Worm (Caenorhabditis elegans) whole organism, L4 larva: ENCODE data around the gene F07F6.4.
A peak's percentile ranks its signal among the peaks of the same experiment; 100 is the strongest.

Source experiments
- Y105C5A.15 ChIP-seq: fragments of 200-800 bp; sonication (Bioruptor generic); IDR thresholded peaks from 2 replicates; pipeline ENCODE4 v1.3.6; 2022; ENCODE audit warnings: missing genetic modification characterization, missing compliant biosample characterization
- aha-1 ChIP-seq: fragments of 150-350 bp; peaks from one replicate; lab custom pipeline; 2014; ENCODE audit warnings: missing biosample characterization, missing genetic modification characterization
- ceh-28 ChIP-seq: fragments of 150-350 bp; optimal IDR thresholded peaks from 2 replicates; lab custom pipeline; 2014; ENCODE audit warnings: missing biosample characterization, missing genetic modification reagents, missing genetic modification characterization
- ceh-62 ChIP-seq: sonication (generic microtip); optimal IDR thresholded peaks from 2 replicates; lab custom pipeline; 2017; ENCODE audit warnings: missing biosample characterization, missing genetic modification characterization
- ceh-82 ChIP-seq: sonication (generic microtip); optimal IDR thresholded peaks from 2 replicates; lab custom pipeline; 2017; ENCODE audit warnings: missing biosample characterization, missing genetic modification characterization
- cey-2 ChIP-seq: sonication (generic microtip); optimal IDR thresholded peaks from 3 replicates; lab custom pipeline; 2017; ENCODE audit warnings: missing genetic modification characterization, mild to moderate bottlenecking, missing compliant biosample characterization, antibody characterized with exemption, borderline replicate concordance; ENCODE audit not compliant: insufficient read depth
- daf-16 ChIP-seq, 3 experiments: sonication (generic microtip); optimal IDR thresholded peaks; 2 replicates each; lab custom pipeline; 2016 to 2017; ENCODE audit warnings: missing genetic modification characterization in 3 of 3, missing genetic modification reagents in 3 of 3, mild to moderate bottlenecking in 2 of 3, missing compliant biosample characterization in 2 of 3, missing biosample characterization in 1 of 3, moderate library complexity in 1 of 3
- dmd-6 ChIP-seq: fragments of 200-800 bp; sonication (Bioruptor generic); IDR thresholded peaks from 2 replicates; pipeline ENCODE4 v1.3.6; 2022; ENCODE audit warnings: missing genetic modification reagents, missing genetic modification characterization, missing compliant biosample characterization
- dpl-1 ChIP-seq: fragments of 150-350 bp; optimal IDR thresholded peaks from 2 replicates; lab custom pipeline; 2014; ENCODE audit warnings: missing biosample characterization, missing genetic modification reagents, missing genetic modification characterization
- dve-1 ChIP-seq: sonication (generic microtip); optimal IDR thresholded peaks from 2 replicates; lab custom pipeline; 2017; ENCODE audit warnings: antibody characterized with exemption, mild to moderate bottlenecking, missing genetic modification characterization, missing compliant biosample characterization; ENCODE audit not compliant: insufficient read depth
- fkh-10 ChIP-seq: fragments of 150-350 bp; optimal IDR thresholded peaks from 2 replicates; lab custom pipeline; 2014; ENCODE audit warnings: missing biosample characterization, missing genetic modification reagents, missing genetic modification characterization
- fos-1 ChIP-seq: fragments of 150-350 bp; optimal IDR thresholded peaks from 2 replicates; lab custom pipeline; 2014; ENCODE audit warnings: missing biosample characterization, missing genetic modification characterization
- hlh-11 ChIP-seq: fragments of 200-800 bp; sonication (Bioruptor generic); optimal IDR thresholded peaks from 2 replicates; lab custom pipeline; 2018; ENCODE audit warnings: mild to moderate bottlenecking, missing genetic modification characterization, missing compliant biosample characterization
- hlh-30 ChIP-seq: sonication (generic microtip); optimal IDR thresholded peaks from 2 replicates; lab custom pipeline; 2017; ENCODE audit warnings: antibody characterized with exemption, mild to moderate bottlenecking, missing genetic modification characterization, missing compliant biosample characterization; ENCODE audit not compliant: insufficient read depth
- hmg-1.1 ChIP-seq: fragments of 200-800 bp; sonication (Bioruptor generic); IDR thresholded peaks from 2 replicates; pipeline ENCODE4 v1.3.6; 2022; ENCODE audit warnings: missing genetic modification reagents, missing genetic modification characterization, missing compliant biosample characterization
- lin-1 ChIP-seq: fragments of 200-800 bp; sonication (Bioruptor generic); IDR thresholded peaks from 2 replicates; pipeline ENCODE4 v1.3.6; 2022; ENCODE audit warnings: missing genetic modification reagents, missing genetic modification characterization, missing compliant biosample characterization
- lin-15B ChIP-seq: fragments of 150-350 bp; sonication (generic microtip); optimal IDR thresholded peaks from 3 replicates; lab custom pipeline; 2014; ENCODE audit warnings: missing biosample characterization, missing genetic modification characterization
- lin-38 ChIP-seq: fragments of 200-800 bp; sonication (Bioruptor generic); IDR thresholded peaks from 2 replicates; pipeline ENCODE4 v1.3.6; 2022; ENCODE audit warnings: missing genetic modification reagents, missing genetic modification characterization, missing compliant biosample characterization
- madf-5 ChIP-seq, 2 experiments: fragments of 200-800 bp; sonication (Bioruptor generic); IDR thresholded peaks; 2 replicates each; pipeline ENCODE4 v1.3.6; 2022; ENCODE audit warnings: missing compliant biosample characterization in 2 of 2, missing genetic modification characterization in 2 of 2
- mdt-29 ChIP-seq: fragments of 200-800 bp; sonication (Bioruptor generic); IDR thresholded peaks from 2 replicates; pipeline ENCODE4 v1.3.6; 2022; ENCODE audit warnings: missing genetic modification reagents, missing genetic modification characterization, missing compliant biosample characterization
- mep-1 ChIP-seq: fragments of 150-350 bp; sonication (generic microtip); optimal IDR thresholded peaks from 3 replicates; lab custom pipeline; 2014; ENCODE audit warnings: missing biosample characterization, missing genetic modification characterization
- mes-2 ChIP-seq: sonication (generic microtip); optimal IDR thresholded peaks from 2 replicates; lab custom pipeline; 2016; ENCODE audit warnings: missing genotype, mild to moderate bottlenecking, missing genetic modification characterization, missing compliant biosample characterization; ENCODE audit not compliant: poor library complexity, severe bottlenecking
- nhr-28 ChIP-seq: fragments of 150-350 bp; optimal IDR thresholded peaks from 2 replicates; lab custom pipeline; 2014; ENCODE audit warnings: missing biosample characterization, missing genetic modification characterization
- nhr-76 ChIP-seq: fragments of 150-350 bp; optimal IDR thresholded peaks from 2 replicates; lab custom pipeline; 2014; ENCODE audit warnings: missing biosample characterization, missing genetic modification characterization
- pha-4 ChIP-seq, 2 experiments: fragments of 150-350 bp in 1 of 2; fragments of 200-800 bp in 1 of 2; sonication (Bioruptor generic) in 1 of 2; IDR thresholded peaks in 1 of 2; optimal IDR thresholded peaks in 1 of 2; 2 replicates each; pipeline versions ENCODE4 v1.3.6 to Lab custom; 2014 to 2022; ENCODE audit warnings: missing genetic modification characterization in 2 of 2, missing genetic modification reagents in 2 of 2, missing biosample characterization in 1 of 2, missing compliant biosample characterization in 1 of 2
- pqm-1 ChIP-seq: sonication (generic microtip); optimal IDR thresholded peaks from 2 replicates; lab custom pipeline; 2017; ENCODE audit warnings: missing biosample characterization, missing genetic modification characterization
- rbr-2 ChIP-seq: sonication (generic microtip); optimal IDR thresholded peaks from 2 replicates; lab custom pipeline; 2016; ENCODE audit warnings: missing genotype, missing genetic modification characterization, missing compliant biosample characterization
- snpc-1.2 ChIP-seq: fragments of 200-800 bp; sonication (Bioruptor generic); IDR thresholded peaks from 2 replicates; pipeline ENCODE4 v1.3.6; 2022; ENCODE audit warnings: missing genetic modification reagents, missing genetic modification characterization, missing compliant biosample characterization
- spr-3 ChIP-seq: fragments of 200-800 bp; sonication (Bioruptor generic); optimal IDR thresholded peaks from 2 replicates; lab custom pipeline; 2018; ENCODE audit warnings: mild to moderate bottlenecking, missing genetic modification characterization, missing compliant biosample characterization
- tra-1 ChIP-seq: fragments of 200-800 bp; sonication (Bioruptor generic); IDR thresholded peaks from 2 replicates; pipeline ENCODE4 v1.3.6; 2022; ENCODE audit warnings: missing genetic modification reagents, missing genetic modification characterization, missing compliant biosample characterization
- zip-2 ChIP-seq: fragments of 150-350 bp; optimal IDR thresholded peaks from 2 replicates; lab custom pipeline; 2014; ENCODE audit warnings: missing biosample characterization, missing genetic modification characterization
- ztf-7 ChIP-seq: fragments of 150-350 bp; optimal IDR thresholded peaks from 2 replicates; lab custom pipeline; 2014; ENCODE audit warnings: missing biosample characterization, missing genetic modification characterization

F07F6.4 gene

DNA sequence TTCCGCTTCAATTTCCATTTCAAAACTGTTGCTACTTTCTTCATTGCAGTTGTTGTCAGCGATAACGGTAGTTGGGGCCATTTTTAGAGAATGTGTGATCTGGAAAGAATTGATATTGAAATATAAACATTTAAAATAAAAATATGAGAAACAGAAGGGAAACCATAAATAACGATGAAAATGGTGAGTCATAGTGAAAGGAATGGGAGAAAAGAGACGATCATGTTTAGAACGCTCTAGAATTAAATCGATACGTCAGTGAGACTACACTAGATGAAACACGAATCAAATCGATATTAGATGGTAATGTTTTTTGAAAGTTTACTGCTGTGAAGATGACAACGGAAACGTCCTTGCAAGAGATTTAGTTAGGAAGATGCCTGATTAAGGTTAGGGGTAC, 20.4 kb downstream of the F07F6.4 start, which contains the start of the genes EEED8.12 and EEED8.4:
Gene EEED8.12, minus strand, starts transcription at position 101 of the 400 bp plus-strand sequence.
Gene EEED8.4, plus strand, starts transcription at position 396 of the 400 bp plus-strand sequence.
- TF ChIP-seq lin-15B (tag; lab: Kevin White, UChicago) (no peak), mdt-29 (no peak), Y105C5A.15 (no peak), mes-2 (tag; lab: Kevin White, UChicago) (no peak), cey-2 (tag; lab: Kevin White, UChicago) (no peak), ceh-82 (no peak), dmd-6 (GFP tag; lab: Robert Waterston, UW) (no peak), pha-4 (GFP tag; IDR thresholded peaks at IDR 0.05; lab: Robert Waterston, UW) (no peak), pha-4 (tag; optimal IDR thresholded peaks at IDR 0.05; lab: Kevin White, UChicago) (no peak), mep-1 (tag; lab: Kevin White, UChicago) (no peak)

ce11 chrII:5407548-5407947, 21.8 kb downstream of the F07F6.4 start, which contains the start of gene clec-141:
Gene clec-141 (minus strand): TSS chrII:5407648.
- no peak for TF ChIP-seq madf-5 (GFP tag; IDR thresholded peaks at IDR 0.05; lab: Robert Waterston, UW)
- no peak for TF ChIP-seq hlh-11 (tag; lab: Kevin White, UChicago)

- no peak for TF ChIP-seq daf-16 (GFP tag; optimal IDR thresholded peaks at IDR 0.05; lab: Kevin White, UChicago)
- TF ChIP-seq daf-16 (tag; optimal IDR thresholded peaks at IDR 0.05; lab: Kevin White, UChicago): no peak
- peak; percentile 77 for TF ChIP-seq mes-2 (tag; lab: Kevin White, UChicago)
- peak; percentile 40; the same call in 1 of the 2 replicates for TF ChIP-seq lin-38 (GFP tag; lab: Robert Waterston, UW)
- TF ChIP-seq pha-4 (GFP tag; IDR thresholded peaks at IDR 0.05; lab: Robert Waterston, UW): no peak
- TF ChIP-seq pha-4 (tag; optimal IDR thresholded peaks at IDR 0.05; lab: Kevin White, UChicago): peak; percentile 25
- TF ChIP-seq pqm-1 (tag; lab: Kevin White, UChicago): no peak
- peak; percentile 23 for TF ChIP-seq hlh-30
- peak; percentile 26 for TF ChIP-seq dpl-1 (GFP tag; lab: Kevin White, UChicago)
Measured at ce11 chrII:5399201-5399600, 30.2 kb downstream of the F07F6.4 start, which contains the start of gene mog-5. Gene mog-5 (plus strand): TSS chrII:5399538.

ce11 chrII:5398779-5399178, 30.6 kb downstream of the F07F6.4 start, which contains the start of gene fbxl-3:
Gene fbxl-3 (minus strand): TSS chrII:5398902.
- no peak for TF ChIP-seq dmd-6 (GFP tag; lab: Robert Waterston, UW)
- no peak for TF ChIP-seq daf-16 (GFP tag; optimal IDR thresholded peaks at IDR 0.05; lab: Kevin White, UChicago)
- TF ChIP-seq daf-16 (tag; optimal IDR thresholded peaks at IDR 0.05; lab: Kevin White, UChicago): peak; percentile 61
- TF ChIP-seq fos-1: no peak
- no peak for TF ChIP-seq pha-4 (GFP tag; IDR thresholded peaks at IDR 0.05; lab: Robert Waterston, UW)
- no peak for TF ChIP-seq pha-4 (tag; optimal IDR thresholded peaks at IDR 0.05; lab: Kevin White, UChicago)
- no peak for TF ChIP-seq lin-38 (GFP tag; lab: Robert Waterston, UW)
- TF ChIP-seq hlh-11 (tag; lab: Kevin White, UChicago): peak; percentile 11
- TF ChIP-seq ceh-62: no peak
- no peak for TF ChIP-seq nhr-76 (tag; lab: Kevin White, UChicago)
- no peak for TF ChIP-seq lin-1
- peak; percentile 2 for TF ChIP-seq nhr-28 (tag; lab: Kevin White, UChicago)
- TF ChIP-seq rbr-2 (tag; lab: Kevin White, UChicago): no peak
- TF ChIP-seq fkh-10 (GFP tag; lab: Kevin White, UChicago): no peak
- no peak for TF ChIP-seq dve-1 (tag; lab: Kevin White, UChicago)
- TF ChIP-seq tra-1 (GFP tag; lab: Robert Waterston, UW): no peak

- TF ChIP-seq lin-38 (GFP tag; lab: Robert Waterston, UW) (0 out of 2 replicates have a peak, but pooled peaks have one; percentile 17), ztf-7 (no peak)
Measured at ce11 chrII:5395594-5395993, 33.8 kb downstream of the F07F6.4 start, which contains the start of gene pink-1. Gene pink-1 (minus strand): TSS chrII:5395694.

ce11 chrII:5393090-5393489, 36.3 kb downstream of the F07F6.4 start, which contains the start of gene brap-2:
Gene brap-2 (minus strand): TSS chrII:5393190.
- TF ChIP-seq hmg-1.1 (GFP tag; lab: Robert Waterston, UW) (no peak), aha-1 (peak; percentile 11), mes-2 (tag; lab: Kevin White, UChicago) (no peak), rbr-2 (tag; lab: Kevin White, UChicago) (no peak), ceh-28 (tag; lab: Kevin White, UChicago) (no peak), spr-3 (no peak), tra-1 (GFP tag; lab: Robert Waterston, UW) (no peak), snpc-1.2 (GFP tag; lab: Robert Waterston, UW) (no peak), zip-2 (tag; lab: Kevin White, UChicago) (no peak)
